Fruit fly (Drosophila melanogaster) whole organism, embryonic: Measurements from ENCODE around the gene Lmpt.

Source experiments
- Aef1 ChIP-seq: fragments of 200-800 bp; sonication (Bioruptor generic); IDR thresholded peaks from 3 replicates; pipeline ENCODE4 v1.3.6; 2022; ENCODE audit warnings: missing biosample characterization, missing genetic modification characterization
- CG10366 ChIP-seq: fragments of 200-800 bp; sonication (Bioruptor generic); IDR thresholded peaks from 2 replicates; pipeline ENCODE4 v1.3.6; 2022; ENCODE audit warnings: missing biosample characterization, missing genetic modification characterization
- CG13424 ChIP-seq: fragments of 200-800 bp; sonication (Bioruptor generic); optimal IDR thresholded peaks from 2 replicates; lab custom pipeline; 2019; ENCODE audit warnings: missing biosample characterization, mild to moderate bottlenecking, missing genetic modification characterization, moderate library complexity
- CG3281 ChIP-seq: fragments of 200-800 bp; sonication (Bioruptor generic); optimal IDR thresholded peaks from 3 replicates; lab custom pipeline; 2017; ENCODE audit warnings: missing biosample characterization, mild to moderate bottlenecking, missing genetic modification characterization
- CG4617 ChIP-seq: fragments of 200-800 bp; sonication (Bioruptor generic); optimal IDR thresholded peaks from 3 replicates; lab custom pipeline; 2016; ENCODE audit warnings: missing biosample characterization, missing genetic modification characterization, borderline replicate concordance
- CG4707 ChIP-seq: fragments of 200-800 bp; sonication (Bioruptor generic); optimal IDR thresholded peaks from 2 replicates; lab custom pipeline; 2018; ENCODE audit warnings: missing biosample characterization, mild to moderate bottlenecking, missing genetic modification characterization, moderate library complexity
- Jarid2 ChIP-seq: fragments of 200-800 bp; sonication (Bioruptor generic); optimal IDR thresholded peaks from 3 replicates; lab custom pipeline; 2017; ENCODE audit warnings: mild to moderate bottlenecking, missing biosample characterization, missing genetic modification reagents, missing genetic modification characterization
- Mrtf ChIP-seq: fragments of 200-800 bp; sonication (Bioruptor generic); IDR thresholded peaks from 3 replicates; pipeline ENCODE4 v1.3.6; 2022; ENCODE audit warnings: missing biosample characterization, missing genetic modification characterization
- Trl ChIP-seq, 3 experiments: fragments of >200 bp in 2 of 3; fragments of 200-800 bp in 1 of 3; sonication (Bioruptor generic) in 1 of 3; optimal IDR thresholded peaks; 2 replicates in 1 of 3; 3 replicates in 2 of 3; lab custom pipeline; 2016 to 2017; ENCODE audit warnings: missing biosample characterization in 1 of 3, missing genetic modification characterization in 1 of 3
- dysf ChIP-seq: fragments of 200-800 bp; sonication (Bioruptor generic); IDR thresholded peaks from 3 replicates; pipeline ENCODE4 v1.3.6; 2022; ENCODE audit warnings: missing biosample characterization, missing genetic modification characterization
- esg ChIP-seq: fragments of 200-800 bp; sonication (Bioruptor generic); conservative IDR thresholded peaks from 2 replicates; pipeline ENCODE4 v1.3.6; 2022; ENCODE audit warnings: missing biosample characterization, missing genetic modification characterization
- jigr1 ChIP-seq: fragments of 200-800 bp; sonication (Bioruptor generic); IDR thresholded peaks from 3 replicates; pipeline ENCODE4 v1.3.6; 2022; ENCODE audit warnings: missing biosample characterization, missing genetic modification characterization
- psq ChIP-seq: fragments of 200-800 bp; sonication (Bioruptor generic); optimal IDR thresholded peaks from 2 replicates; lab custom pipeline; 2017; ENCODE audit warnings: missing biosample characterization, missing genetic modification characterization

dm6 chr3L:16958397-16959080 is 93.4 kb downstream of the Lmpt start:
- TF ChIP-seq psq (GFP tag; lab: Kevin White, UChicago) (no peak), CG4617 (GFP tag; lab: Kevin White, UChicago) (no peak), jigr1 (GFP tag; lab: Robert Waterston, UW) (no peak), CG4707 (no peak), Aef1 (GFP tag; lab: Robert Waterston, UW) (no peak), CG3281 (GFP tag; lab: Kevin White, UChicago) (no peak), Trl (optimal IDR thresholded peaks at IDR 0.05; lab: Kevin White, UChicago) (no peak), Trl (GFP tag; optimal IDR thresholded peaks at IDR 0.05; lab: Kevin White, UChicago) (no peak), Mrtf (GFP tag; lab: Robert Waterston, UW) (no peak), CG10366 (GFP tag; lab: Robert Waterston, UW) (no peak), CG13424 (tag; lab: Kevin White, UChicago) (no peak), esg (no peak), Jarid2 (GFP tag; lab: Kevin White, UChicago) (no peak), dysf (no peak)
